Worm (Caenorhabditis elegans) whole organism, L1 larva: ENCODE measurements around the gene rpn-6.1.

ENCODE experiments used
- aha-1 ChIP-seq: fragments of 150-350 bp; optimal IDR thresholded peaks from 2 replicates; lab custom pipeline; 2014; ENCODE audit warnings: missing biosample characterization, missing genetic modification characterization
- aly-2 ChIP-seq: fragments of 150-350 bp; optimal IDR thresholded peaks from 2 replicates; lab custom pipeline; 2014; ENCODE audit warnings: missing biosample characterization, missing genetic modification characterization
- ama-1 ChIP-seq: fragments of 150-350 bp; optimal IDR thresholded peaks from 2 replicates; lab custom pipeline; 2014
- fos-1 ChIP-seq: fragments of 150-350 bp; optimal IDR thresholded peaks from 2 replicates; lab custom pipeline; 2014; ENCODE audit warnings: missing biosample characterization, missing genetic modification characterization
- lin-39 ChIP-seq: fragments of 150-350 bp; optimal IDR thresholded peaks from 2 replicates; lab custom pipeline; 2014; ENCODE audit warnings: missing biosample characterization, missing genetic modification reagents, missing genetic modification characterization
- nhr-237 ChIP-seq: fragments of 150-350 bp; optimal IDR thresholded peaks from 2 replicates; lab custom pipeline; 2014; ENCODE audit warnings: missing biosample characterization, missing genetic modification characterization
- nhr-28 ChIP-seq: fragments of 150-350 bp; optimal IDR thresholded peaks from 2 replicates; lab custom pipeline; 2014; ENCODE audit warnings: missing biosample characterization, missing genetic modification characterization
- nhr-71 ChIP-seq: sonication (generic microtip); optimal IDR thresholded peaks from 2 replicates; lab custom pipeline; 2016; ENCODE audit warnings: mild to moderate bottlenecking, missing genetic modification characterization, moderate library complexity, missing compliant biosample characterization
- nhr-76 ChIP-seq: sonication (generic microtip); optimal IDR thresholded peaks from 2 replicates; lab custom pipeline; 2017; ENCODE audit warnings: missing biosample characterization, missing genetic modification characterization
- skn-1 ChIP-seq: fragments of 150-350 bp; optimal IDR thresholded peaks from 2 replicates; lab custom pipeline; 2014; ENCODE audit warnings: missing biosample characterization, missing genetic modification characterization
- snpc-4 ChIP-seq: fragments of 150-350 bp; optimal IDR thresholded peaks from 2 replicates; lab custom pipeline; 2014; ENCODE audit warnings: missing biosample characterization, missing genetic modification characterization
- unc-62 ChIP-seq: fragments of 150-350 bp; optimal IDR thresholded peaks from 2 replicates; lab custom pipeline; 2014; ENCODE audit warnings: missing biosample characterization, missing genetic modification reagents, missing genetic modification characterization
- unc-98 ChIP-seq: fragments of 200-800 bp; sonication (Bioruptor generic); IDR thresholded peaks from 2 replicates; pipeline ENCODE4 v1.3.6; 2022; ENCODE audit warnings: missing genetic modification characterization, missing compliant biosample characterization
- xbp-1 ChIP-seq: sonication (generic microtip); optimal IDR thresholded peaks from 2 replicates; lab custom pipeline; 2016; ENCODE audit warnings: missing genetic modification characterization, missing compliant biosample characterization

DNA sequence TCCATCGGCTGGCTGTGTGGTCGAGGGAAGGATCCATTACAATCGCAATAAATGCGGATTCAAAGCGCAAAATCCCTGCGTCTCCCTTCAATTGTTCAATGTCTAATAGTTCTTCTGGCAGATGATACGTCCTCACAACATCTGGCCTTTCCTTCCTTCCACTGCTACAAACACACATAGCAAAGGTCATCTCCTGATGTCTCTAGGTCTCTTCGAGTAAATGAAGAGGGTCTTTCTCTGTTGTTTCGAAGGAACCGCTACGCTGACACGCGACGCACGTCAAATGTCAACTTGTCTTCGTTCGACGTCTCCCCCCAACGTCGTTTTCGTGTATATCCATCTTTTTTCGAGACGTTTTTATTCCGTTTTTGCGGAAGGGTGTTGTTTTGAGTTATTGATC is 17.1 kb upstream of the rpn-6.1 start:
- TF ChIP-seq unc-98 (GFP tag; lab: Robert Waterston, UW): no peak
- peak; percentile 20 for TF ChIP-seq xbp-1
- TF ChIP-seq ama-1 (lab: Kevin White, UChicago): no peak
- TF ChIP-seq nhr-71 (tag; lab: Kevin White, UChicago): peak; percentile 80
- TF ChIP-seq nhr-28 (tag; lab: Kevin White, UChicago): no peak
- peak; percentile 11 for TF ChIP-seq aly-2 (tag; lab: Kevin White, UChicago)
- TF ChIP-seq skn-1 (tag; lab: Kevin White, UChicago): peak; percentile 3
- TF ChIP-seq fos-1 (tag; lab: Kevin White, UChicago): peak; percentile 34
- no peak for TF ChIP-seq lin-39 (tag; lab: Kevin White, UChicago)
- TF ChIP-seq nhr-76 (tag; lab: Kevin White, UChicago): no peak
- TF ChIP-seq unc-62 (GFP tag; lab: Kevin White, UChicago): peak; percentile 80
- TF ChIP-seq snpc-4 (tag; lab: Kevin White, UChicago): peak; percentile 31
- no peak for TF ChIP-seq aha-1 (tag; lab: Kevin White, UChicago)
- no peak for TF ChIP-seq nhr-237 (tag; lab: Kevin White, UChicago)
